Worm (Caenorhabditis elegans): ENCODE measurements around the gene rfs-1.

ce11 chrIII:8226178-8226577 is at the start of gene rfs-1:
- TF ChIP-seq aly-1 (tag; optimal IDR thresholded peaks at IDR 0.05) (no peak), F13C5.2 (tag; optimal IDR thresholded peaks at IDR 0.05) (no peak), ceh-13 (GFP tag; optimal IDR thresholded peaks at IDR 0.05) (no peak), sea-1 (GFP tag; conservative IDR thresholded peaks at IDR 0.05) (no peak), ets-7 (tag; optimal IDR thresholded peaks at IDR 0.05) (no peak), ama-1 (optimal IDR thresholded peaks at IDR 0.05) (no peak)
